Worm (Caenorhabditis elegans): ENCODE data around the gene F41E6.8.
"Not testable (repeated sequence)": the region's sequence is repeated elsewhere in the genome, so short reads cannot be mapped to it uniquely, and the experiment has no call there.

Gene F41E6.8

DNA sequence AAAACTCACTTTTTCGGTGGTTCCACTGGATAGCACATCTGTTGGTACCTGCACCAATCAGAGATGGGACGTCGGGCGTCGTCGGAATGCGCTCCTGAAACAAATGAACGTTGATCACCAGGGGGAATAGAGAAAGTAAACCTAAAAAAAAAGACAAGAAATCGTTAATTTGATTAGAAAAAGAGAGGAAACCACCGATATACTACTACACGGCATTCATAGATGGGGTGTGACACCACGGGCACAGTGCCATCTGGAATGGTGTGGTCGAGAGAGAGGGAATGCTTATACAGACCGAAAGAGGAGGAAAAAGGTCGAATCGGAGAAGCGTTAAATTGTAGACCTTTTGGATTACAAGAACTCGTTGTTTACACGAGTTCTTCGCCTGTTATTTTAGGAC, 13.2 kb downstream of the F41E6.8 start, which contains the start of gene C10B5.3:
C10B5.3 (minus strand) TSS at position 101 of the 400 bp plus-strand sequence.
- TF ChIP-seq ama-1 (optimal IDR thresholded peaks at IDR 0.05) (no peak), ceh-36 (tag; optimal IDR thresholded peaks at IDR 0.05) (no peak), pes-1 (GFP tag; IDR thresholded peaks at IDR 0.05) (no peak)

DNA sequence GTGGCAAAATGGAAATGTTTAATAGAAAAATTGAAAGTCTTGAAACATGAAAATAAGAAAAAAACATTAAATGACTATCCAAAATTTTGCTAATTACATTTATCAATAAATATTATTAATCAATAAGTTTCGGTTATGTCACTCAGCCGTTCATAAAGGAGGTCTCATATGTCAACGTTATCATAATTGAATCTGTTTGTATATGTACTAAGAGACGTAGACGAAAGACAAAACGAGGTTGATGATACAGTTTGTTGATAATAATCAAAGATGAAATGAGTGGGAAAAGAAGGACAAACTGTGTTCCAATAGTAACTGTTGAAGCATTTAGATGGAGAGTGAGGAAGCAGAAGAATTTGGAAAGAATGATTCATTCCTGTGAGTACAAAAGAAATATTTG, 14.4 kb downstream of the F41E6.8 start:
- TF ChIP-seq pes-1 (GFP tag; IDR thresholded peaks at IDR 0.05) (no peak), B0310.2 (tag; optimal IDR thresholded peaks at IDR 0.05) (no peak), ceh-36 (tag; optimal IDR thresholded peaks at IDR 0.05) (no peak), hmbx-1 (tag; optimal IDR thresholded peaks at IDR 0.05) (no peak), tra-4 (tag; optimal IDR thresholded peaks at IDR 0.05) (no peak), tbx-37 (GFP tag; conservative IDR thresholded peaks at IDR 0.05) (no peak), hmg-4 (GFP tag; optimal IDR thresholded peaks at IDR 0.05) (no peak), ceh-13 (GFP tag; optimal IDR thresholded peaks at IDR 0.05) (no peak), hnd-1 (tag; optimal IDR thresholded peaks at IDR 0.05) (no peak), sea-1 (GFP tag; conservative IDR thresholded peaks at IDR 0.05) (no peak)

DNA sequence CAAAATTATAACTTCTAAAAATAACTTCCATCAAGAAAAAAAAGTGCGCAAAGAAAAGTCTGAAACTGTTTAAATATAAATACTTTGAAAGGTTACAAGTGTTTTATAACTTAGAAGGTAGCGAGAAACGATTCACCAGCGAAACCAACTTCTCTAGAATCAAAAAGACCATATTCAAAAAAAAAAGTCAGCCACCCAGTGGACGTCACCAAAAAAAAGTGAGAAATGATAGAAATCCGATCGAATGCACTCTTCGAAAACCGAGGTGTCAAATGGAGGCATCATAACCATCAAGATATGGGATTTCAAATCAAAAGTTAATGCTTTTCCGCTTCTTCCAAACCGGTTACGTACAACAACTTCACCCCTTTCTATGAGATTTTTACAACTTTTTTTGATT, 14.8 kb downstream of the F41E6.8 start:
- TF ChIP-seq pes-1 (GFP tag; IDR thresholded peaks at IDR 0.05) (no peak), tbx-37 (GFP tag; conservative IDR thresholded peaks at IDR 0.05) (no peak), tra-4 (tag; optimal IDR thresholded peaks at IDR 0.05) (no peak), hmg-4 (GFP tag; optimal IDR thresholded peaks at IDR 0.05) (no peak), B0310.2 (tag; optimal IDR thresholded peaks at IDR 0.05) (no peak), ceh-13 (GFP tag; optimal IDR thresholded peaks at IDR 0.05) (no peak), flt-1 (GFP tag; IDR thresholded peaks at IDR 0.05) (no peak)

DNA sequence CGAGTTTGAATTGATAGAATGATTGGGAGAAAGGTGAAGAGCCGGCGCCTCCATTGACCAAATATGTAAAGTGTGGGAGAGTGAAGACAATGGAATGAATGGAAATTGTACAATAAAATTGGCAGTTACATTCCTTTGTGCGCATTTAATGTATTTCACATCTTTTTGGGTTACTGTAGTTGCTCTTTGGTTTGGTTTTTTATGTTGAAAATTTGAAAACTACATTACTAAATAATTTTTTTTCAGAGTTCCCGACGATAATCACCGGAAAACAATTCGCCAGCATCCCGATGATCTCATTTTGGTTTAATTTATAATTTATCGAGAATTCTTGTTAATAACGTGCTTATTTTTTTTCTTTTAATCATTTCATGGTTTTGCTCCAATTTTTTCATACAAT, 20.4 kb downstream of the F41E6.8 start, which contains the start of gene C10B5.1:
C10B5.1 (plus strand) TSS at position 301 of the 400 bp plus-strand sequence.
- no peak for TF ChIP-seq hmbx-1 (tag; optimal IDR thresholded peaks at IDR 0.05)

DNA sequence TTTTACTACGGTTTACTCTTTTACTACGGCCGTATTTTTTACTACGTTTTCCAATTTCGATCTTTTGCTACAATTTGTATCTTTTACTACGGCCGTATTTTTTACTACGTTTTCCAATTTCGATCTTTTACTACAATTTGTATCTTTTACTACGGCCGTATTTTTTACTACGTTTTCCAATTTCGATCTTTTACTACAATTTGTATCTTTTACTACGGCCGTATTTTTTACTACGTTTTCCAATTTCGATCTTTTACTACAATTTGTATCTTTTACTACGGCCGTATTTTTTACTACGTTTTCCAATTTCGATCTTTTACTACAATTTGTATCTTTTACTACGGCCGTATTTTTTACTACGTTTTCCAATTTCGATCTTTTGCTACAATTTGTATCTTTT, 26.6 kb downstream of the F41E6.8 start, which contains the start of gene F25G6.1:
F25G6.1 (plus strand) TSS at position 301 of the 400 bp plus-strand sequence.
- TF ChIP-seq ets-7 (tag; optimal IDR thresholded peaks at IDR 0.05); hmg-4 (GFP tag; optimal IDR thresholded peaks at IDR 0.05); scrt-1 (GFP tag; IDR thresholded peaks at IDR 0.05): not testable (repeated sequence)

DNA sequence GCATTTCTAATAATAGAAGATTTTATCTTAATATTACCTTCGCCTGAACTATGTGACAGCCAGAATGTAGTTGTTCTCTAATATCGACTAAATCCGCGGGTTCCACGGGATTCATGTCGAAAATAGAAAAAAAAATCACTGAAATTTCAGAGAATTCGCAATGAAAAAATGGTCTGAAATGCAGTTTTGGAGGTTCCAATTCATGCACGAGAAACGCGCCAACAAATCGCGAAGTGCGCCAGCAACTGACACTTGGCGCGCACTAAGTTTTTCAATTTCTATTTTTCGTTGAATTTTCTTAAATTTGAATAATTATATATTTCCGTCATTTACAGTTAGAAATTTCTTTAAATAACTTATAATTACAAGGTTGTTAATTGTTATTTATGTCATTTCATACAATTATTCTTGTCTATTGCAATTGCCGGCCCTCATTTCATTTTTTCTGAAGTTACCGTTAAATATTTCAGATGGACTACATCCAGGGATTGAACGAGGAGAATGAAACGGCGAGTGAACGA, 31.4 kb downstream of the F41E6.8 start, which contains the start of the genes F25G6.9 and symk-1:
F25G6.9 (minus strand) TSS at position 160 of the 521 bp plus-strand sequence.
symk-1 (plus strand) TSS at position 471 of the 521 bp plus-strand sequence.
- TF ChIP-seq tra-4 (tag; optimal IDR thresholded peaks at IDR 0.05) (no peak), hmbx-1 (tag; optimal IDR thresholded peaks at IDR 0.05) (no peak), hmg-4 (GFP tag; optimal IDR thresholded peaks at IDR 0.05) (no peak), B0310.2 (tag; optimal IDR thresholded peaks at IDR 0.05) (no peak), aly-1 (tag; optimal IDR thresholded peaks at IDR 0.05) (no peak), ama-1 (optimal IDR thresholded peaks at IDR 0.05) (no peak), sea-1 (GFP tag; conservative IDR thresholded peaks at IDR 0.05) (no peak), tbx-11 (GFP tag; IDR thresholded peaks at IDR 0.05) (no peak), F13C5.2 (tag; optimal IDR thresholded peaks at IDR 0.05) (no peak)

DNA sequence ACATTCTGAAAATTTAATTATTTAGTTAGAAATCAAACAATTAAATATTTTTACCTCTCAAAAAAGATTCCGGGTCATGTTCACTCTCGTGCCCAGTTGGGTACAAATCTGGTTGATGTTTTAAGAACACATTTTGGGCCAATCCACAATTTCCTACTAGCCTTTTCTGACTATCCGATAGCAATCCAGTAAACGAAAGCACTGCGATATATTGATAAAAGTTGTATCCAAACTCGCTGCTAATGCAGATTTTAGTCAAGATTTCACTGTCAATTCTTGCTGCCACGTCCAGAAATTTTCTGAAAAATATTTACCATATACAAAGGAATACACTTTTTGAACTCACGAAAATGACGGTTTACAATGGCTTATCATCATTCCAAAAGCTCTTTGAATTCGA, 32.1 kb downstream of the F41E6.8 start:
- TF ChIP-seq ets-7 (tag; optimal IDR thresholded peaks at IDR 0.05) (no peak), ceh-36 (tag; optimal IDR thresholded peaks at IDR 0.05) (no peak), flt-1 (GFP tag; IDR thresholded peaks at IDR 0.05) (no peak), tbx-37 (GFP tag; conservative IDR thresholded peaks at IDR 0.05) (no peak), hnd-1 (tag; optimal IDR thresholded peaks at IDR 0.05) (no peak), ama-1 (optimal IDR thresholded peaks at IDR 0.05) (no peak), hmg-4 (GFP tag; optimal IDR thresholded peaks at IDR 0.05) (no peak), tbx-11 (GFP tag; IDR thresholded peaks at IDR 0.05) (no peak), hmbx-1 (tag; optimal IDR thresholded peaks at IDR 0.05) (no peak), pes-1 (GFP tag; IDR thresholded peaks at IDR 0.05) (no peak), scrt-1 (GFP tag; IDR thresholded peaks at IDR 0.05) (no peak)

DNA sequence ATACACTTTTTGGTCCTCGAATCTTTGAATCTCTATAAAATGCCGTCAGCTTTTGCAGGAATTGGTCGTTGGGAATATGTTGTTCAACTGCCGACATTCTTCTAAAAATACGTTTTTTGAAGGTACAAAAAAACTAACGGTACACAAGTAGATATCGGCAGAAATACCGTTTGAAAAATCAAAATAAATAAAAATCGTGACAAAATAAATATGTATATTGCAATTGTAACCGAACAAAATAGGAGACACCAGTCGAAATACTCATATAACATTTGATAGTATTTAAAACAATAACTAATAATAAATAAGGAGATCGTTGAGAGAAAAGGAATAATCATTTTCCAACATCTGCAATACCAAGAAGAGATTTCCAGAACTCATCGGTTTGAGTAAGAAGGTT, 36.2 kb downstream of the F41E6.8 start, which contains the start of gene F25G6.8:
F25G6.8 (minus strand) TSS at position 101 of the 400 bp plus-strand sequence.
- TF ChIP-seq ceh-13 (GFP tag; optimal IDR thresholded peaks at IDR 0.05) (no peak), flt-1 (GFP tag; IDR thresholded peaks at IDR 0.05) (no peak), B0310.2 (tag; optimal IDR thresholded peaks at IDR 0.05) (no peak), tra-4 (tag; optimal IDR thresholded peaks at IDR 0.05) (no peak)

DNA sequence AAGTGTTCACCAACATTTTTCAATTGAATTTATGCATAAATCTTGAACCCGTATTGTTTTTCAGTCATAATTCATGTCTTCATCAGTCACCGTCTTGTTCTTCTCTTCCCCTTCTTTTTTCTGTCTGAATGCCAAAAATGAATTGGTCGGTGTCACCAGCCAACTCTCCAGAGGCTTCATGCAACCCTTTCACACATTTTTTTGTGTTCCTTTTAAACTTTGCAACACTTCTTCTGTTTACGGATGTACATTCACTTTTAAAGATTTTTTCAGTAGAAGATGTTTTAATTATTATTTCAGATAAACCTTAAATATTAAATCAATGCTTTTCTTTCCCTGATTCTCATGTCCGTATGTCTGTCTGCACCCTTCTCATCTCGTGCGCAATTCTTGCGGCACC, 40.4 kb downstream of the F41E6.8 start, which contains the start of gene acr-16:
acr-16 (plus strand) TSS at position 301 of the 400 bp plus-strand sequence.
- TF ChIP-seq B0310.2 (tag; optimal IDR thresholded peaks at IDR 0.05) (no peak), ceh-13 (GFP tag; optimal IDR thresholded peaks at IDR 0.05) (no peak), F13C5.2 (tag; optimal IDR thresholded peaks at IDR 0.05) (no peak), pes-1 (GFP tag; IDR thresholded peaks at IDR 0.05) (no peak), hmg-4 (GFP tag; optimal IDR thresholded peaks at IDR 0.05) (no peak), ceh-36 (tag; optimal IDR thresholded peaks at IDR 0.05) (no peak), scrt-1 (GFP tag; IDR thresholded peaks at IDR 0.05) (no peak)

Data from whole organism, early embryonic.